Fruit fly (Drosophila melanogaster) whole organism, adult: ENCODE measurements around the gene CG18178.

Experiments used
- CG11617 ChIP-seq: fragments of 200-800 bp; sonication (Bioruptor generic); optimal IDR thresholded peaks from 2 replicates; lab custom pipeline; 2017; ENCODE audit warnings: mild to moderate bottlenecking, missing biosample characterization, missing genetic modification reagents, missing genetic modification characterization
- CG12768 ChIP-seq: fragments of 200-800 bp; sonication (Bioruptor generic); optimal IDR thresholded peaks from 2 replicates; lab custom pipeline; 2017; ENCODE audit warnings: missing biosample characterization, missing genetic modification characterization, mild to moderate bottlenecking, moderate library complexity, missing genetic modification reagents
- CG14711 ChIP-seq: fragments of 200-800 bp; sonication (Bioruptor generic); optimal IDR thresholded peaks from 2 replicates; lab custom pipeline; 2018; ENCODE audit warnings: missing biosample characterization, mild to moderate bottlenecking, missing genetic modification characterization, moderate library complexity
- Clk ChIP-seq: fragments of 200-800 bp; sonication (Bioruptor generic); optimal IDR thresholded peaks from 2 replicates; lab custom pipeline; 2017; ENCODE audit warnings: missing biosample characterization, missing genetic modification characterization
- Crg-1 ChIP-seq: fragments of 200-800 bp; sonication (Bioruptor generic); optimal IDR thresholded peaks from 2 replicates; lab custom pipeline; 2016; ENCODE audit warnings: missing biosample characterization, missing genetic modification characterization
- bab1 ChIP-seq: fragments of 200-800 bp; sonication (Bioruptor generic); optimal IDR thresholded peaks from 3 replicates; lab custom pipeline; 2019; ENCODE audit warnings: missing biosample characterization, mild to moderate bottlenecking, missing genetic modification characterization, moderate library complexity
- cic ChIP-seq: fragments of 200-800 bp; sonication (Bioruptor generic); optimal IDR thresholded peaks from 2 replicates; lab custom pipeline; 2017; ENCODE audit warnings: missing biosample characterization, mild to moderate bottlenecking, missing genetic modification characterization, moderate library complexity
- kay ChIP-seq: fragments of 200-800 bp; sonication (Bioruptor generic); peaks from one replicate; lab custom pipeline; 2016; ENCODE audit warnings: missing biosample characterization, missing genetic modification characterization, borderline replicate concordance
- ovo ChIP-seq: fragments of 200-800 bp; sonication (Bioruptor generic); optimal IDR thresholded peaks from 2 replicates; lab custom pipeline; 2016; ENCODE audit warnings: missing biosample characterization, missing genetic modification characterization
- tj ChIP-seq: fragments of 200-800 bp; sonication (Bioruptor generic); optimal IDR thresholded peaks from 3 replicates; lab custom pipeline; 2017; ENCODE audit warnings: missing biosample characterization, mild to moderate bottlenecking, missing genetic modification characterization, moderate library complexity

DNA sequence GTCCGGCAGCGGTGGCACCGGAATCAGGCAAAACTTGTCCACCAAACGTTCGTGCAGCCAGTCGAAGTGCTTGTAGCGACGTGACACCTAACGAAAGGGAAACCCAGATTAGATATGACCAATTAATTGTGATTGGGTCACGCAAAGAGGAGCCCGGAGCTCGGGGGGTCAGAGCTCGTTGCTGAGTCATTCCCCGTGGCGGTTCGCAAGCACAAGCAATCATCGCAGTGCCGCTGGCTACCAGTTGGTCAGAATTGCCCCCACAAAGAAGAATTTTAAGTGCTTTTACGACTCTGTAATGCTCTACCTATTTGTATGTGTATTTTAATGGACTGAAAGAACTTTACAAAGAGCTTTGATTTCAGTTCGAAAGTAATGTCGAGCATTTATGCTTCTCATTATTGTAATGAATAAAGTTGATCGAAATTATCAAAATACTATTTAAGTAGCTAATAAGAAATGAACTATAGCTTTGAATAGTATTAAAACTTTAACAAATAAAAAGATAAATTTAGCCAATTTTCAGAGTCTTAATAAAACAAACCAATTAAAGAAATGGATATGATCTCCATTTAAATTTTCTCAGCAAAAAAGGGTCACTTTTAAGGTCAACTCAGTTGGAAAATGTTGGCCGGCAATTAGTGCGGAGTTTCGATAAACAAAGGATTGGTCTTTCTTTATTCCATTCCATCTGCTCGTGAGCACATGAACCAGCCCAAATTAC lies 6.7 kb downstream of the CG18178 start:
- TF ChIP-seq CG12768 (GFP tag; lab: Kevin White, UChicago): no peak
- TF ChIP-seq cic (GFP tag; lab: Kevin White, UChicago): no peak
- TF ChIP-seq bab1: no peak
- TF ChIP-seq CG14711: no peak
- TF ChIP-seq CG11617 (GFP tag; lab: Kevin White, UChicago): no peak
- no peak for TF ChIP-seq tj (GFP tag; lab: Kevin White, UChicago)
- no peak for TF ChIP-seq Clk (GFP tag; lab: Kevin White, UChicago)
- TF ChIP-seq Crg-1 (GFP tag; lab: Kevin White, UChicago): no peak
- TF ChIP-seq kay (GFP tag; lab: Kevin White, UChicago): no peak
- TF ChIP-seq ovo (GFP tag; lab: Kevin White, UChicago): no peak
